ENCODE assay signal across 1 fruit fly cellular context in genomic region chr2L:10413251-10414127, dm6.
TF ChIP-seq lines count a peak whose summit lies in the region.

Gene CG5355 (minus strand): TSS chr2L:10413463.
Gene Klp31E (plus strand): TSS chr2L:10414017.

TF ChIP-seq in whole organism, embryonic, 481 proteins besides CTCF, POLR2A, EP300 and RAD21 (continued from another document and continues in another):
- peak; percentile 69 for TF ChIP-seq CG12104 (GFP tag; optimal IDR thresholded peaks at IDR 0.05; lab: Kevin White, UChicago)
- no peak for TF ChIP-seq TFAM (GFP tag; optimal IDR thresholded peaks at IDR 0.05; lab: Kevin White, UChicago)
- TF ChIP-seq CG15011 (GFP tag; optimal IDR thresholded peaks at IDR 0.05; lab: Kevin White, UChicago), result no peak
- peak; percentile 71 for TF ChIP-seq Usf (GFP tag; optimal IDR thresholded peaks at IDR 0.05; lab: Kevin White, UChicago)
- no peak for TF ChIP-seq Poxn (GFP tag; IDR thresholded peaks at IDR 0.05; lab: Robert Waterston, UW)
- peak; percentile 24 for TF ChIP-seq CG10462 (GFP tag; optimal IDR thresholded peaks at IDR 0.05; lab: Kevin White, UChicago)
- TF ChIP-seq ab (GFP tag; optimal IDR thresholded peaks at IDR 0.05; lab: Kevin White, UChicago), result no peak
- peak; percentile 58; the same call in 1 of the 3 replicates for TF ChIP-seq Dbx (GFP tag; IDR thresholded peaks at IDR 0.05; lab: Robert Waterston, UW)
- TF ChIP-seq slbo (GFP tag; IDR thresholded peaks at IDR 0.05; lab: Robert Waterston, UW), result peak; percentile 81
- TF ChIP-seq sqz (GFP tag; optimal IDR thresholded peaks at IDR 0.05; lab: Kevin White, UChicago), result no peak
- 0 out of 2 replicates have a peak, but pooled peaks have one; percentile 27 for TF ChIP-seq CG1024 (GFP tag; IDR thresholded peaks at IDR 0.05; lab: Robert Waterston, UW)
- peak; percentile 51 for TF ChIP-seq Atf3 (GFP tag; optimal IDR thresholded peaks at IDR 0.05; lab: Kevin White, UChicago)
- peak; percentile 76 for TF ChIP-seq Nf-YC (tag; optimal IDR thresholded peaks at IDR 0.05; lab: Kevin White, UChicago)
- peak; percentile 4; the same call in 1 of the 3 replicates for TF ChIP-seq ase (GFP tag; IDR thresholded peaks at IDR 0.05; lab: Robert Waterston, UW)
- no peak for TF ChIP-seq CG42726 (GFP tag; IDR thresholded peaks at IDR 0.05; lab: Robert Waterston, UW; ENCODE audit: partially characterized antibody)
- peak; percentile 61 for TF ChIP-seq caup (GFP tag; optimal IDR thresholded peaks at IDR 0.05; lab: Kevin White, UChicago; ENCODE audit: severe bottlenecking)
- TF ChIP-seq repo (GFP tag; optimal IDR thresholded peaks at IDR 0.05; lab: Kevin White, UChicago), result no peak
- TF ChIP-seq Abd-B (GFP tag; optimal IDR thresholded peaks at IDR 0.05; lab: Kevin White, UChicago), result no peak
- TF ChIP-seq trh (GFP tag; optimal IDR thresholded peaks at IDR 0.05; lab: Kevin White, UChicago), result peak; percentile 13
- peak; percentile 81 for TF ChIP-seq CG13775 (GFP tag; optimal IDR thresholded peaks at IDR 0.05; lab: Kevin White, UChicago)
- TF ChIP-seq gce (GFP tag; IDR thresholded peaks at IDR 0.05; lab: Robert Waterston, UW), result peak; percentile 32; the same call in 1 of the 3 replicates
- TF ChIP-seq Mad (GFP tag; optimal IDR thresholded peaks at IDR 0.05; lab: Kevin White, UChicago), result peak; percentile 42
- TF ChIP-seq NfI (GFP tag; optimal IDR thresholded peaks at IDR 0.05; lab: Kevin White, UChicago), result peak; percentile 53
- peak; percentile 58 for TF ChIP-seq esg (GFP tag; conservative IDR thresholded peaks at IDR 0.05; lab: Robert Waterston, UW)
- TF ChIP-seq CG7745 (tag; optimal IDR thresholded peaks at IDR 0.05; lab: Kevin White, UChicago), result no peak
- TF ChIP-seq phol (tag; optimal IDR thresholded peaks at IDR 0.05; lab: Kevin White, UChicago), result peak; percentile 83
- TF ChIP-seq CG18011 (GFP tag; optimal IDR thresholded peaks at IDR 0.05; lab: Kevin White, UChicago), result no peak
- peak; percentile 14 for TF ChIP-seq CG4854 (GFP tag; optimal IDR thresholded peaks at IDR 0.05; lab: Kevin White, UChicago)
- TF ChIP-seq odd (GFP tag; optimal IDR thresholded peaks at IDR 0.05; lab: Kevin White, UChicago), result peak; percentile 63
- TF ChIP-seq CG3407 (GFP tag; optimal IDR thresholded peaks at IDR 0.05; lab: Kevin White, UChicago), result no peak
- no peak for TF ChIP-seq CG5180 (GFP tag; optimal IDR thresholded peaks at IDR 0.05; lab: Kevin White, UChicago)
- TF ChIP-seq HHEX (GFP tag; optimal IDR thresholded peaks at IDR 0.05; lab: Kevin White, UChicago), result peak; percentile 54
- 0 out of 2 replicates have a peak, but pooled peaks have one; percentile 11 for TF ChIP-seq aop (GFP tag; IDR thresholded peaks at IDR 0.05; lab: Robert Waterston, UW)
- TF ChIP-seq Dip2 (GFP tag; IDR thresholded peaks at IDR 0.05; lab: Robert Waterston, UW), result no peak
- peak; percentile 15 for TF ChIP-seq vfl (GFP tag; optimal IDR thresholded peaks at IDR 0.05; lab: Kevin White, UChicago)
- TF ChIP-seq Myb (GFP tag; optimal IDR thresholded peaks at IDR 0.05; lab: Kevin White, UChicago), result peak; percentile 11
- TF ChIP-seq nom (GFP tag; optimal IDR thresholded peaks at IDR 0.05; lab: Kevin White, UChicago), result peak; percentile 9
- peak; percentile 45 for TF ChIP-seq gcm (GFP tag; optimal IDR thresholded peaks at IDR 0.05; lab: Kevin White, UChicago)
- TF ChIP-seq hbn (GFP tag; IDR thresholded peaks at IDR 0.05; lab: Robert Waterston, UW; ENCODE audit: partially characterized antibody), result peak; percentile 80
- peak; percentile 66 for TF ChIP-seq Chrac-16 (GFP tag; optimal IDR thresholded peaks at IDR 0.05; lab: Kevin White, UChicago)
- TF ChIP-seq Max (GFP tag; optimal IDR thresholded peaks at IDR 0.05; lab: Kevin White, UChicago), result peak; percentile 28
- no peak for TF ChIP-seq CG15073 (GFP tag; optimal IDR thresholded peaks at IDR 0.05; lab: Kevin White, UChicago)
- peak; percentile 87 for TF ChIP-seq CG9727 (GFP tag; optimal IDR thresholded peaks at IDR 0.05; lab: Kevin White, UChicago)
- TF ChIP-seq CG7372 (GFP tag; IDR thresholded peaks at IDR 0.05; lab: Robert Waterston, UW), result no peak
- peak; percentile 80 for TF ChIP-seq Dll (GFP tag; IDR thresholded peaks at IDR 0.05; lab: Robert Waterston, UW; ENCODE audit: partially characterized antibody)
- TF ChIP-seq grn (GFP tag; optimal IDR thresholded peaks at IDR 0.05; lab: Kevin White, UChicago), result no peak
- TF ChIP-seq CG10267 (tag; optimal IDR thresholded peaks at IDR 0.05; lab: Kevin White, UChicago), result peak; percentile 72
- peak; percentile 76 for TF ChIP-seq CG8924 (tag; optimal IDR thresholded peaks at IDR 0.05; lab: Kevin White, UChicago)
- TF ChIP-seq Hr78 (GFP tag; optimal IDR thresholded peaks at IDR 0.05; lab: Kevin White, UChicago), result no peak
- peak; percentile 89 for TF ChIP-seq wek (GFP tag; optimal IDR thresholded peaks at IDR 0.05; lab: Kevin White, UChicago)
- TF ChIP-seq unc-4 (GFP tag; IDR thresholded peaks at IDR 0.05; lab: Robert Waterston, UW; ENCODE audit: partially characterized antibody), result peak; percentile 65
- TF ChIP-seq CG2678 (tag; optimal IDR thresholded peaks at IDR 0.05; lab: Kevin White, UChicago), result no peak
- TF ChIP-seq CG4360 (GFP tag; IDR thresholded peaks at IDR 0.05; lab: Robert Waterston, UW), result no peak
- no peak for TF ChIP-seq CG4707 (GFP tag; optimal IDR thresholded peaks at IDR 0.05; lab: Kevin White, UChicago)
- 0 out of 2 replicates have a peak, but pooled peaks have one; percentile 44 for TF ChIP-seq ranshi (GFP tag; IDR thresholded peaks at IDR 0.05; lab: Robert Waterston, UW)
- TF ChIP-seq CG2889 (GFP tag; IDR thresholded peaks at IDR 0.05; lab: Robert Waterston, UW), result no peak
- peak; percentile 37 for TF ChIP-seq slp2 (GFP tag; optimal IDR thresholded peaks at IDR 0.05; lab: Kevin White, UChicago)
- no peak for TF ChIP-seq dmrt99B (tag; optimal IDR thresholded peaks at IDR 0.05; lab: Kevin White, UChicago)
- peak; percentile 61 for TF ChIP-seq pzg (GFP tag; optimal IDR thresholded peaks at IDR 0.05; lab: Kevin White, UChicago)
- no peak for TF ChIP-seq E2f1 (GFP tag; IDR thresholded peaks at IDR 0.05; lab: Robert Waterston, UW)
- peak; percentile 88 for TF ChIP-seq row (GFP tag; IDR thresholded peaks at IDR 0.05; lab: Robert Waterston, UW)
- TF ChIP-seq Hey (tag; optimal IDR thresholded peaks at IDR 0.05; lab: Kevin White, UChicago), result no peak
- TF ChIP-seq CG13287 (GFP tag; IDR thresholded peaks at IDR 0.05; lab: Robert Waterston, UW; ENCODE audit: partially characterized antibody), result peak; percentile 75
- peak; percentile 22 for TF ChIP-seq pho (GFP tag; optimal IDR thresholded peaks at IDR 0.05; lab: Kevin White, UChicago)
- no peak for TF ChIP-seq sc (optimal IDR thresholded peaks at IDR 0.05; lab: Kevin White, UChicago)
- peak; percentile 67 for TF ChIP-seq sc (GFP tag; optimal IDR thresholded peaks at IDR 0.05; lab: Kevin White, UChicago)
- TF ChIP-seq HLHmδ (GFP tag; optimal IDR thresholded peaks at IDR 0.05; lab: Kevin White, UChicago), result no peak
- peak; percentile 86 for TF ChIP-seq gem (tag; optimal IDR thresholded peaks at IDR 0.05; lab: Kevin White, UChicago)
- no peak for TF ChIP-seq br (optimal IDR thresholded peaks at IDR 0.05; lab: Kevin White, UChicago)
- TF ChIP-seq crp (GFP tag; optimal IDR thresholded peaks at IDR 0.05; lab: Kevin White, UChicago), result peak; percentile 30 to 84
- TF ChIP-seq Sin3A (optimal IDR thresholded peaks at IDR 0.05; lab: Kevin White, UChicago), result no peak
- peak; percentile 29 for TF ChIP-seq CHES-1-like (GFP tag; optimal IDR thresholded peaks at IDR 0.05; lab: Kevin White, UChicago)
- peak; percentile 56 for TF ChIP-seq CG17359 (tag; optimal IDR thresholded peaks at IDR 0.05; lab: Kevin White, UChicago)
- peak; percentile 94 for TF ChIP-seq CG17802 (tag; optimal IDR thresholded peaks at IDR 0.05; lab: Kevin White, UChicago)
- no peak; the same call in 2 of the 3 replicates for TF ChIP-seq CG11695 (GFP tag; IDR thresholded peaks at IDR 0.05; lab: Robert Waterston, UW)
- peak; percentile 71 for TF ChIP-seq Hr3 (GFP tag; optimal IDR thresholded peaks at IDR 0.05; lab: Kevin White, UChicago)
- no peak for TF ChIP-seq sr (GFP tag; IDR thresholded peaks at IDR 0.05; lab: Robert Waterston, UW)
- peak in 1 of 2 experiments; percentile 40 for TF ChIP-seq Hr51 (GFP tag; optimal IDR thresholded peaks at IDR 0.05; lab: Kevin White, UChicago)
- TF ChIP-seq nau (GFP tag; optimal IDR thresholded peaks at IDR 0.05; lab: Kevin White, UChicago), result no peak
- TF ChIP-seq stwl (tag; optimal IDR thresholded peaks at IDR 0.05; lab: Kevin White, UChicago), result peak; percentile 3
- peak; percentile 27 for TF ChIP-seq Spps (tag; optimal IDR thresholded peaks at IDR 0.05; lab: Kevin White, UChicago)
- no peak for TF ChIP-seq Hr39 (optimal IDR thresholded peaks at IDR 0.05; lab: Kevin White, UChicago)
- TF ChIP-seq CG7839 (tag; optimal IDR thresholded peaks at IDR 0.05; lab: Kevin White, UChicago), result peak; percentile 74
- TF ChIP-seq dati (GFP tag; IDR thresholded peaks at IDR 0.05; lab: Robert Waterston, UW), result no peak
- TF ChIP-seq Oli (tag; optimal IDR thresholded peaks at IDR 0.05; lab: Kevin White, UChicago), result peak; percentile 75
- no peak for TF ChIP-seq lov (optimal IDR thresholded peaks at IDR 0.05; lab: Kevin White, UChicago)
- no peak for TF ChIP-seq lov (GFP tag; IDR thresholded peaks at IDR 0.05; lab: Robert Waterston, UW)
- peak; percentile 79 for TF ChIP-seq CG30403 (GFP tag; optimal IDR thresholded peaks at IDR 0.05; lab: Kevin White, UChicago)
- peak; percentile 63 for TF ChIP-seq Bgb (GFP tag; IDR thresholded peaks at IDR 0.05; lab: Robert Waterston, UW; ENCODE audit: partially characterized antibody)
- no peak for TF ChIP-seq h (optimal IDR thresholded peaks at IDR 0.05; lab: Kevin White, UChicago)
- no peak for TF ChIP-seq toy (GFP tag; IDR thresholded peaks at IDR 0.05; lab: Robert Waterston, UW)
- TF ChIP-seq Sox100B (GFP tag; optimal IDR thresholded peaks at IDR 0.05; lab: Kevin White, UChicago), result peak; percentile 72
- TF ChIP-seq bowl (GFP tag; IDR thresholded peaks at IDR 0.05; lab: Robert Waterston, UW), result no peak
- peak; percentile 73 for TF ChIP-seq sug (tag; optimal IDR thresholded peaks at IDR 0.05; lab: Kevin White, UChicago)
- 0 out of 2 replicates have a peak, but pooled peaks have one; percentile 4 for TF ChIP-seq CG32772 (GFP tag; IDR thresholded peaks at IDR 0.05; lab: Robert Waterston, UW)
- peak; percentile 57 for TF ChIP-seq jumu (GFP tag; optimal IDR thresholded peaks at IDR 0.05; lab: Kevin White, UChicago)
- peak; percentile 49 for TF ChIP-seq CG11723 (GFP tag; optimal IDR thresholded peaks at IDR 0.05; lab: Kevin White, UChicago)
- TF ChIP-seq abd-A (tag; optimal IDR thresholded peaks at IDR 0.05; lab: Kevin White, UChicago), result no peak
- TF ChIP-seq otp (GFP tag; IDR thresholded peaks at IDR 0.05; lab: Robert Waterston, UW), result no peak
- TF ChIP-seq Meics (GFP tag; optimal IDR thresholded peaks at IDR 0.05; lab: Kevin White, UChicago), result peak; percentile 80
- TF ChIP-seq CG12236 (GFP tag; optimal IDR thresholded peaks at IDR 0.05; lab: Kevin White, UChicago), result no peak
- no peak for TF ChIP-seq jing (GFP tag; optimal IDR thresholded peaks at IDR 0.05; lab: Kevin White, UChicago)
- TF ChIP-seq YL-1 (GFP tag; optimal IDR thresholded peaks at IDR 0.05; lab: Kevin White, UChicago), result peak; percentile 41
- TF ChIP-seq CG13296 (GFP tag; optimal IDR thresholded peaks at IDR 0.05; lab: Kevin White, UChicago), result peak; percentile 61
- TF ChIP-seq Hmr (GFP tag; optimal IDR thresholded peaks at IDR 0.05; lab: Kevin White, UChicago), result no peak
- peak; percentile 52 for TF ChIP-seq CG33213 (GFP tag; optimal IDR thresholded peaks at IDR 0.05; lab: Kevin White, UChicago)
- no peak for TF ChIP-seq D19A (tag; optimal IDR thresholded peaks at IDR 0.05; lab: Kevin White, UChicago)
- TF ChIP-seq rib (GFP tag; IDR thresholded peaks at IDR 0.05; lab: Robert Waterston, UW), result peak; percentile 40; the same call in 1 of the 2 replicates
- no peak for TF ChIP-seq Adf1 (GFP tag; IDR thresholded peaks at IDR 0.05; lab: Robert Waterston, UW)
- TF ChIP-seq CG31441 (GFP tag; IDR thresholded peaks at IDR 0.05; lab: Robert Waterston, UW), result no peak
- TF ChIP-seq CG10209 (GFP tag; optimal IDR thresholded peaks at IDR 0.05; lab: Kevin White, UChicago), result peak; percentile 71
- no peak for TF ChIP-seq kni (GFP tag; optimal IDR thresholded peaks at IDR 0.05; lab: Kevin White, UChicago)
- TF ChIP-seq Hsf (GFP tag; optimal IDR thresholded peaks at IDR 0.05; lab: Kevin White, UChicago), result peak; percentile 65
- TF ChIP-seq CG6813 (GFP tag; optimal IDR thresholded peaks at IDR 0.05; lab: Kevin White, UChicago), result no peak
- peak; percentile 79 for TF ChIP-seq CG15269 (tag; optimal IDR thresholded peaks at IDR 0.05; lab: Kevin White, UChicago)
- 0 out of 2 replicates have a peak, but pooled peaks have one; percentile 46 for TF ChIP-seq Oaz (GFP tag; IDR thresholded peaks at IDR 0.05; lab: Robert Waterston, UW)
- TF ChIP-seq Gsc (GFP tag; IDR thresholded peaks at IDR 0.05; lab: Robert Waterston, UW), result no peak
- TF ChIP-seq Lpt (GFP tag; optimal IDR thresholded peaks at IDR 0.05; lab: Kevin White, UChicago), result no peak
- peak; percentile 87 for TF ChIP-seq Neu2 (GFP tag; optimal IDR thresholded peaks at IDR 0.05; lab: Kevin White, UChicago; ENCODE audit: borderline replicate concordance)
- peak in 1 of 2 experiments; percentile 58 for TF ChIP-seq bsh (GFP tag; optimal IDR thresholded peaks at IDR 0.05; lab: Kevin White, UChicago)
- no peak for TF ChIP-seq CG3726 (GFP tag; IDR thresholded peaks at IDR 0.05; lab: Robert Waterston, UW)
- peak; percentile 56; the same call in 1 of the 2 replicates for TF ChIP-seq Xrp1 (GFP tag; IDR thresholded peaks at IDR 0.05; lab: Robert Waterston, UW)
- TF ChIP-seq CG13123 (GFP tag; optimal IDR thresholded peaks at IDR 0.05; lab: Kevin White, UChicago), result peak; percentile 2
- peak; percentile 5 for TF ChIP-seq disco-r (GFP tag; optimal IDR thresholded peaks at IDR 0.05; lab: Kevin White, UChicago)
- peak; percentile 56 for TF ChIP-seq HmgD (GFP tag; optimal IDR thresholded peaks at IDR 0.05; lab: Kevin White, UChicago)
- peak; percentile 89 for TF ChIP-seq CoRest (tag; optimal IDR thresholded peaks at IDR 0.05; lab: Kevin White, UChicago)
- 0 out of 2 replicates have a peak, but pooled peaks have one; percentile 7 for TF ChIP-seq Ada2b (GFP tag; IDR thresholded peaks at IDR 0.05; lab: Robert Waterston, UW)
- TF ChIP-seq wdn (GFP tag; IDR thresholded peaks at IDR 0.05; lab: Robert Waterston, UW), result no peak
- peak in 1 of 3 experiments; percentile 82 for TF ChIP-seq lola (GFP tag; optimal IDR thresholded peaks at IDR 0.05; lab: Kevin White, UChicago)
- peak; percentile 65 for TF ChIP-seq vnd (GFP tag; IDR thresholded peaks at IDR 0.05; lab: Robert Waterston, UW; ENCODE audit: partially characterized antibody)
- no peak for TF ChIP-seq CG14441 (GFP tag; IDR thresholded peaks at IDR 0.05; lab: Robert Waterston, UW)
